Fruit fly (Drosophila melanogaster) whole organism, embryonic: ENCODE results near the gene CG32488.

Experiments
- CG10959 ChIP-seq: fragments of 200-800 bp; sonication (Bioruptor generic); IDR thresholded peaks from 2 replicates; pipeline ENCODE4 v1.3.6; 2022; ENCODE audit warnings: missing biosample characterization, missing genetic modification characterization
- CG33213 ChIP-seq: fragments of 200-800 bp; sonication (Bioruptor generic); optimal IDR thresholded peaks from 3 replicates; lab custom pipeline; 2016; ENCODE audit warnings: missing biosample characterization, missing genetic modification characterization
- NK7.1 ChIP-seq: fragments of 200-800 bp; sonication (Bioruptor generic); optimal IDR thresholded peaks from 3 replicates; lab custom pipeline; 2016; ENCODE audit warnings: missing biosample characterization, missing genetic modification characterization
- Trl ChIP-seq, 3 experiments: fragments of >200 bp in 2 of 3; fragments of 200-800 bp in 1 of 3; sonication (Bioruptor generic) in 1 of 3; optimal IDR thresholded peaks; 2 replicates in 1 of 3; 3 replicates in 2 of 3; lab custom pipeline; 2016 to 2017; ENCODE audit warnings: missing biosample characterization in 1 of 3, missing genetic modification characterization in 1 of 3

- no peak for TF ChIP-seq CG10959 (GFP tag; lab: Robert Waterston, UW)
- TF ChIP-seq NK7.1, result no peak
- no peak for TF ChIP-seq Trl (optimal IDR thresholded peaks at IDR 0.05; lab: Kevin White, UChicago)
- TF ChIP-seq Trl (GFP tag; optimal IDR thresholded peaks at IDR 0.05; lab: Kevin White, UChicago), result no peak
- TF ChIP-seq CG33213 (GFP tag; lab: Kevin White, UChicago), result no peak
These were observed 29.6 kb downstream of the CG32488 start for dm6 chr3L:2986302-2986701.
